Worm (Caenorhabditis elegans): ENCODE measurements around the gene F54F2.7.

Gene F54F2.7

DNA sequence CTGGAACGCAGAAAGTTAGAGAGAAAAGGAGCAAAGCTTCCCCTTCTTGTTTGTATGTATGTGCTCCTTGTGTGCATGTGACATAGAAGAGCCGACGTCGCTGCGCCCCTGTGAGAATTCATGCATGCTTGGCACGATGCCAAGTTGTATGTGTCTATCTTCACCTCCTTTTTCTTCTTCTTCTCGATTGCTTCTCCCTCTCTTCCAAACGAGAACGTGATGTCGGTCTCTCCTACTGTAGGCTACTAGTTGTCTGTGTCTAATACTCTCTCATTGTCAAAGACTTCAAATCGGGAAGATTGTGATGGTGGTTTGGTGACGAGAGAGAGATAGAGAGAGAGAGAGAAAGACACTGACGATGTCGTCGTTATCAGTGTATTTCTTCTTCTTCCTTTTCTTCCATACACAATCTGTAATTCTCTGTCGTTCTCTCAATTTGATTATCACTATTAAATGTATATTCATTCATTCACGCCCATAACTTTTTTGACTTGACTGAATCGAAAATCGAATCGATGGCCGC, 9.9 kb downstream of the F54F2.7 start:
- TF ChIP-seq unc-62 (GFP tag; optimal IDR thresholded peaks at IDR 0.05), result peak; percentile 74
- TF ChIP-seq ama-1 (optimal IDR thresholded peaks at IDR 0.05), result no peak
- no peak for TF ChIP-seq ama-1 (GFP tag; optimal IDR thresholded peaks at IDR 0.05)
- TF ChIP-seq lir-1 (GFP tag; conservative IDR thresholded peaks at IDR 0.05), result no peak
- TF ChIP-seq hmg-20 (GFP tag; IDR thresholded peaks at IDR 0.05), result 0 out of 2 replicates have a peak, but pooled peaks have one; percentile 8
- no peak for TF ChIP-seq mes-4 (tag; optimal IDR thresholded peaks at IDR 0.05)
- peak; percentile 81 for TF ChIP-seq B0336.3 (GFP tag; IDR thresholded peaks at IDR 0.05)
- TF ChIP-seq dox-1 (GFP tag; IDR thresholded peaks at IDR 0.05), result peak; percentile 87
- TF ChIP-seq Y79H2A.3 (GFP tag; conservative IDR thresholded peaks at IDR 0.05), result no peak
- TF ChIP-seq B0019.2 (GFP tag; conservative IDR thresholded peaks at IDR 0.05), result no peak
- TF ChIP-seq aptf-2 (GFP tag; conservative IDR thresholded peaks at IDR 0.05), result no peak
- TF ChIP-seq F52B5.7 (tag; optimal IDR thresholded peaks at IDR 0.05), result peak; percentile 16
- peak in 1 of 3 experiments; percentile 74 for TF ChIP-seq lin-35 (GFP tag; optimal IDR thresholded peaks at IDR 0.05)
- no peak for TF ChIP-seq gei-17 (GFP tag; optimal IDR thresholded peaks at IDR 0.05)
- TF ChIP-seq ceh-100 (GFP tag; IDR thresholded peaks at IDR 0.05), result no peak
- TF ChIP-seq sptf-2 (GFP tag; optimal IDR thresholded peaks at IDR 0.05), result no peak
- TF ChIP-seq lag-1 (GFP tag; IDR thresholded peaks at IDR 0.05), result no peak
- no peak for TF ChIP-seq repo-1 (tag; optimal IDR thresholded peaks at IDR 0.05)
- no peak for TF ChIP-seq T26A5.8 (tag; optimal IDR thresholded peaks at IDR 0.05)
- TF ChIP-seq K12H6.12 (tag; optimal IDR thresholded peaks at IDR 0.05), result peak; percentile 81
- TF ChIP-seq let-607 (tag; optimal IDR thresholded peaks at IDR 0.05), result peak; percentile 9 to 78
- peak; percentile 23 for TF ChIP-seq ceh-27 (GFP tag; optimal IDR thresholded peaks at IDR 0.05)
- no peak for TF ChIP-seq B0035.1 (tag; optimal IDR thresholded peaks at IDR 0.05)
- TF ChIP-seq ztf-22 (GFP tag; optimal IDR thresholded peaks at IDR 0.05), result peak; percentile 81
- peak; percentile 77 for TF ChIP-seq ztf-26 (tag; optimal IDR thresholded peaks at IDR 0.05)
- no peak for TF ChIP-seq madf-6 (GFP tag; IDR thresholded peaks at IDR 0.05)
- TF ChIP-seq attf-3 (GFP tag; conservative IDR thresholded peaks at IDR 0.05), result no peak; the same call in 1 of the 2 replicates
- no peak for TF ChIP-seq xnd-1 (tag; optimal IDR thresholded peaks at IDR 0.05)
- no peak for TF ChIP-seq hrde-1 (tag; optimal IDR thresholded peaks at IDR 0.05; ENCODE audit: borderline replicate concordance)
- TF ChIP-seq C06A6.2 (GFP tag; conservative IDR thresholded peaks at IDR 0.05), result peak; percentile 65
- no peak for TF ChIP-seq unc-130 (GFP tag; optimal IDR thresholded peaks at IDR 0.05)
- no peak for TF ChIP-seq ztf-18 (tag; optimal IDR thresholded peaks at IDR 0.05)
- TF ChIP-seq F22D6.2 (tag; optimal IDR thresholded peaks at IDR 0.05), result peak; percentile 29
- TF ChIP-seq ets-4 (GFP tag; optimal IDR thresholded peaks at IDR 0.05), result peak; percentile 80
- TF ChIP-seq somi-1 (GFP tag; optimal IDR thresholded peaks at IDR 0.05), result peak; percentile 93
- no peak for TF ChIP-seq ztf-6 (GFP tag; IDR thresholded peaks at IDR 0.05)
- peak; percentile 84 for TF ChIP-seq ZK185.1 (tag; optimal IDR thresholded peaks at IDR 0.05; ENCODE audit: poor library complexity, severe bottlenecking)
- no peak for TF ChIP-seq nhr-120 (GFP tag; IDR thresholded peaks at IDR 0.05)
- no peak for TF ChIP-seq mxl-1 (tag; optimal IDR thresholded peaks at IDR 0.05)
- TF ChIP-seq nhr-90 (tag; optimal IDR thresholded peaks at IDR 0.05), result peak; percentile 57
- no peak for TF ChIP-seq him-1 (tag; optimal IDR thresholded peaks at IDR 0.05)
- peak; percentile 69; the same call in 1 of the 2 replicates for TF ChIP-seq lin-26 (GFP tag; IDR thresholded peaks at IDR 0.05)
- no peak for TF ChIP-seq aptf-3 (GFP tag; IDR thresholded peaks at IDR 0.05)
- TF ChIP-seq hmg-1.2 (GFP tag; IDR thresholded peaks at IDR 0.05), result peak; percentile 54
- 0 out of 2 replicates have a peak, but pooled peaks have one; percentile 6 for TF ChIP-seq F33H1.4 (GFP tag; IDR thresholded peaks at IDR 0.05)
- TF ChIP-seq nfya-2 (GFP tag; IDR thresholded peaks at IDR 0.05), result no peak
- TF ChIP-seq T07F8.4 (tag; optimal IDR thresholded peaks at IDR 0.05), result no peak
- TF ChIP-seq rpc-1 (optimal IDR thresholded peaks at IDR 0.05), result no peak
- TF ChIP-seq rpc-1 (tag; optimal IDR thresholded peaks at IDR 0.05), result no peak
- no peak for TF ChIP-seq hlh-26 (GFP tag; conservative IDR thresholded peaks at IDR 0.05)
